Worm (Caenorhabditis elegans): ENCODE results near the gene damt-1.

- TF ChIP-seq ces-1 (GFP tag; optimal IDR thresholded peaks at IDR 0.05) (no peak), bed-3 (GFP tag; optimal IDR thresholded peaks at IDR 0.05) (no peak)
Measured at ce11 chrII:5715745-5716357, 4.1 kb upstream of the damt-1 start, which contains the start of the genes C18A3.10 and C18A3.3.
